Fruit fly (Drosophila melanogaster) whole organism, prepupa: ENCODE results near the gene CG10195.
A peak's percentile ranks its signal among the peaks of the same experiment; 100 is the strongest.

ENCODE experiments used
- CG10669 ChIP-seq: fragments of 200-800 bp; sonication (Bioruptor generic); optimal IDR thresholded peaks from 3 replicates; lab custom pipeline; 2018; ENCODE audit warnings: missing biosample characterization, mild to moderate bottlenecking, missing genetic modification characterization, moderate library complexity
- CG11294 ChIP-seq: fragments of 200-800 bp; sonication (Bioruptor generic); IDR thresholded peaks from 2 replicates; pipeline ENCODE4 v1.3.6; 2022; ENCODE audit warnings: missing biosample characterization, missing genetic modification characterization
- CG11762 ChIP-seq: fragments of 200-800 bp; sonication (Bioruptor generic); optimal IDR thresholded peaks from 3 replicates; lab custom pipeline; 2016; ENCODE audit warnings: missing biosample characterization, missing genetic modification characterization; ENCODE audit not compliant: insufficient read depth
- CG11902 ChIP-seq: fragments of 200-800 bp; sonication (Bioruptor generic); optimal IDR thresholded peaks from 3 replicates; lab custom pipeline; 2016; ENCODE audit warnings: missing biosample characterization, missing genetic modification characterization
- CG15336 ChIP-seq: fragments of 200-800 bp; sonication (Bioruptor generic); IDR thresholded peaks from 2 replicates; pipeline ENCODE4 v1.3.6; 2022; ENCODE audit warnings: missing biosample characterization, missing genetic modification characterization
- CG31627 ChIP-seq: fragments of 200-800 bp; sonication (Bioruptor generic); optimal IDR thresholded peaks from 3 replicates; lab custom pipeline; 2016; ENCODE audit warnings: missing biosample characterization, missing genetic modification characterization
- CG34406 ChIP-seq: fragments of 200-800 bp; sonication (Bioruptor generic); optimal IDR thresholded peaks from 3 replicates; lab custom pipeline; 2016; ENCODE audit warnings: missing biosample characterization, missing genetic modification characterization
- CG3919 ChIP-seq: fragments of 200-800 bp; sonication (Bioruptor generic); optimal IDR thresholded peaks from 3 replicates; lab custom pipeline; 2016; ENCODE audit warnings: missing biosample characterization, missing genetic modification characterization
- CG4318 ChIP-seq: fragments of 200-800 bp; sonication (Bioruptor generic); optimal IDR thresholded peaks from 3 replicates; lab custom pipeline; 2017; ENCODE audit warnings: missing biosample characterization, mild to moderate bottlenecking, missing genetic modification characterization
- CG6792 ChIP-seq: fragments of 200-800 bp; sonication (Bioruptor generic); optimal IDR thresholded peaks from 3 replicates; lab custom pipeline; 2016; ENCODE audit warnings: missing biosample characterization, missing genetic modification characterization
- CG6808 ChIP-seq: fragments of 200-800 bp; sonication (Bioruptor generic); optimal IDR thresholded peaks from 3 replicates; lab custom pipeline; 2017; ENCODE audit warnings: missing biosample characterization, missing genetic modification characterization, mild to moderate bottlenecking, moderate library complexity, missing genetic modification reagents
- CG6854 ChIP-seq: fragments of 200-800 bp; sonication (Bioruptor generic); optimal IDR thresholded peaks from 2 replicates; lab custom pipeline; 2017; ENCODE audit warnings: missing biosample characterization, mild to moderate bottlenecking, missing genetic modification characterization
- CG8119 ChIP-seq: fragments of 200-800 bp; sonication (Bioruptor generic); IDR thresholded peaks from 3 replicates; pipeline ENCODE4 v1.3.6; 2022; ENCODE audit warnings: missing biosample characterization, missing genetic modification characterization
- CG9139 ChIP-seq: fragments of 200-800 bp; sonication (Bioruptor generic); optimal IDR thresholded peaks from 3 replicates; lab custom pipeline; 2017; ENCODE audit warnings: missing biosample characterization, mild to moderate bottlenecking, missing genetic modification characterization
- Eip75B ChIP-seq: fragments of 200-800 bp; sonication (Bioruptor generic); optimal IDR thresholded peaks from 3 replicates; lab custom pipeline; 2016; ENCODE audit warnings: missing biosample characterization, missing genetic modification characterization
- Eip78C ChIP-seq: fragments of 200-800 bp; sonication (Bioruptor generic); peaks from one replicate; lab custom pipeline; 2016; ENCODE audit warnings: missing biosample characterization, missing genetic modification characterization
- Eip93F ChIP-seq: fragments of 200-800 bp; sonication (Bioruptor generic); optimal IDR thresholded peaks from 2 replicates; lab custom pipeline; 2016; ENCODE audit warnings: missing biosample characterization, mild to moderate bottlenecking, missing genetic modification characterization
- Ets21C ChIP-seq: fragments of 200-800 bp; sonication (Bioruptor generic); optimal IDR thresholded peaks from 3 replicates; lab custom pipeline; 2016; ENCODE audit warnings: missing biosample characterization, missing genetic modification characterization
- Ets96B ChIP-seq: fragments of 200-800 bp; optimal IDR thresholded peaks from 2 replicates; lab custom pipeline; 2019; ENCODE audit warnings: missing biosample characterization, mild to moderate bottlenecking, missing genetic modification characterization, moderate library complexity
- Gug ChIP-seq: fragments of 200-800 bp; sonication (Bioruptor generic); IDR thresholded peaks from 2 replicates; pipeline ENCODE4 v1.3.6; 2022; ENCODE audit warnings: missing biosample characterization, missing genetic modification characterization
- Hr38 ChIP-seq: sonication (Bioruptor generic); optimal IDR thresholded peaks from 2 replicates; lab custom pipeline; 2016; ENCODE audit warnings: missing biosample characterization, missing genetic modification characterization
- Hr39 ChIP-seq: fragments of 200-800 bp; sonication (Bioruptor generic); optimal IDR thresholded peaks from 2 replicates; lab custom pipeline; 2016; ENCODE audit warnings: missing biosample characterization, missing genetic modification characterization
- Hr4 ChIP-seq: fragments of 200-800 bp; sonication (Bioruptor generic); optimal IDR thresholded peaks from 3 replicates; lab custom pipeline; 2016; ENCODE audit warnings: missing biosample characterization, missing genetic modification characterization
- Lpt ChIP-seq: fragments of 200-800 bp; sonication (Bioruptor generic); optimal IDR thresholded peaks from 3 replicates; lab custom pipeline; 2016; ENCODE audit warnings: missing biosample characterization, missing genetic modification characterization
- Met ChIP-seq: fragments of 200-800 bp; sonication (Bioruptor generic); optimal IDR thresholded peaks from 3 replicates; lab custom pipeline; 2016; ENCODE audit warnings: missing biosample characterization, missing genetic modification characterization
- OdsH ChIP-seq: fragments of 200-800 bp; sonication (Bioruptor generic); optimal IDR thresholded peaks from 3 replicates; lab custom pipeline; 2016; ENCODE audit warnings: missing biosample characterization, missing genetic modification characterization
- Smox ChIP-seq: fragments of 200-800 bp; sonication (Bioruptor generic); optimal IDR thresholded peaks from 3 replicates; lab custom pipeline; 2016; ENCODE audit warnings: missing biosample characterization, missing genetic modification characterization
- Sox102F ChIP-seq: fragments of 200-800 bp; sonication (Bioruptor generic); optimal IDR thresholded peaks from 2 replicates; lab custom pipeline; 2016; ENCODE audit warnings: missing biosample characterization, mild to moderate bottlenecking, missing genetic modification characterization
- Sox14 ChIP-seq: fragments of 200-800 bp; sonication (Bioruptor generic); optimal IDR thresholded peaks from 3 replicates; lab custom pipeline; 2016; ENCODE audit warnings: missing biosample characterization, missing genetic modification characterization
- achi ChIP-seq: fragments of 200-800 bp; sonication (Bioruptor generic); optimal IDR thresholded peaks from 3 replicates; lab custom pipeline; 2016; ENCODE audit warnings: missing biosample characterization, missing genetic modification characterization
- cyc ChIP-seq: fragments of 200-800 bp; sonication (Bioruptor generic); optimal IDR thresholded peaks from 3 replicates; lab custom pipeline; 2016; ENCODE audit warnings: missing biosample characterization, missing genetic modification characterization
- dac ChIP-seq: fragments of 200-800 bp; sonication (Bioruptor generic); optimal IDR thresholded peaks from 2 replicates; lab custom pipeline; 2017; ENCODE audit warnings: missing biosample characterization, mild to moderate bottlenecking, missing genetic modification characterization
- esn ChIP-seq: fragments of 200-800 bp; sonication (Bioruptor generic); optimal IDR thresholded peaks from 2 replicates; lab custom pipeline; 2016; ENCODE audit warnings: missing biosample characterization, mild to moderate bottlenecking, missing genetic modification characterization, moderate library complexity
- fd59A ChIP-seq: fragments of 200-800 bp; sonication (Bioruptor generic); optimal IDR thresholded peaks from 2 replicates; lab custom pipeline; 2017; ENCODE audit warnings: missing biosample characterization, mild to moderate bottlenecking, missing genetic modification characterization, missing genetic modification reagents
- fd85E ChIP-seq: fragments of 200-800 bp; sonication (Bioruptor generic); optimal IDR thresholded peaks from 3 replicates; lab custom pipeline; 2016; ENCODE audit warnings: missing biosample characterization, missing genetic modification characterization
- lz ChIP-seq: fragments of 200-800 bp; sonication (Bioruptor generic); optimal IDR thresholded peaks from 3 replicates; lab custom pipeline; 2016; ENCODE audit warnings: missing biosample characterization, missing genetic modification characterization
- net ChIP-seq: fragments of 200-800 bp; sonication (Bioruptor generic); optimal IDR thresholded peaks from 3 replicates; lab custom pipeline; 2016; ENCODE audit warnings: missing biosample characterization, missing genetic modification characterization
- pdm3 ChIP-seq: fragments of 200-800 bp; sonication (Bioruptor generic); optimal IDR thresholded peaks from 3 replicates; lab custom pipeline; 2016; ENCODE audit warnings: missing biosample characterization, missing genetic modification characterization
- salr ChIP-seq, 2 experiments: fragments of 200-800 bp; sonication (Bioruptor generic); optimal IDR thresholded peaks; 3 replicates each; lab custom pipeline; 2016 to 2018; ENCODE audit warnings: missing biosample characterization in 2 of 2, missing genetic modification characterization in 2 of 2, mild to moderate bottlenecking in 1 of 2
- topi ChIP-seq: fragments of 200-800 bp; sonication (Bioruptor generic); optimal IDR thresholded peaks from 3 replicates; lab custom pipeline; 2016; ENCODE audit warnings: missing biosample characterization, missing genetic modification characterization
- vri ChIP-seq: fragments of 200-800 bp; sonication (Bioruptor generic); optimal IDR thresholded peaks from 3 replicates; lab custom pipeline; 2016; ENCODE audit warnings: missing biosample characterization, mild to moderate bottlenecking, missing genetic modification characterization

Gene CG10195

DNA sequence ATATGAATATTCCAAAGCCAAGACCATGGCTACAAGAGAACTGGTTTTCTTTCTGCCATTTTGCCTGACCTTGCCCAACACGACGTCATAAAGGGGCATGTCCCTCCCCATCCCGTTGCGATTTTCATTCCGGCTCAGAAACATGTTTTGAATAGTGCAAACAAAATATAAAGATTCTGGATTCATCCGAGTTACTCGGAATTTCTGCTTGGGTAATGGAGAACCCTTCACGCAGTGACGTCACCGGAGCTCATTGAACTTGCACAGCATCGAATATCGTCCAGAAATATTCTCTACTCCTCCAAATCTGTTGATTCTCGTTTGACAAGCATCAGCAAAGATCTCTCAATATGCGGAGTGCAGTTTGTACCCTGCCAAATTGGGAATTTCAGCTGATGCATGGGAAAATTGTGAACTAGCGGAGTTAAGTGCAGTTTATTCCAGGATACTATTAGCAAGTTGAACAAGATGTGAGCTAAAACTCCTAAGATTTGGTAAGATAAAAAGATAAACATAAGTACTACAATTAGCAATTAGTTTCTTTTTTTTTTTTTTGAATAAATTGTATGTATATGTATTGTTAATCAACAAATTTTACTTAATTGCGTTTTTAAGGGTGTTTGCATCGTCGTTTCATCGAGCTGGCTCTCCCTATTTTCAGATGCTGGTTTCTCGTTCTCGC, 30.3 kb downstream of the CG10195 start, which contains the start of gene CG10026 (continued):
- TF ChIP-seq CG15336 (GFP tag; lab: Robert Waterston, UW) (no peak), fd85E (GFP tag; lab: Kevin White, UChicago) (no peak), Hr38 (GFP tag; lab: Kevin White, UChicago) (no peak), Gug (GFP tag; lab: Robert Waterston, UW) (no peak), fd59A (GFP tag; lab: Kevin White, UChicago) (peak; percentile 61), achi (peak; percentile 72), CG6854 (no peak), CG9139 (GFP tag; lab: Kevin White, UChicago) (peak; percentile 13), Sox14 (GFP tag; lab: Kevin White, UChicago) (peak; percentile 60), Hr39 (GFP tag; lab: Kevin White, UChicago) (peak; percentile 27), Hr4 (GFP tag; lab: Kevin White, UChicago) (peak; percentile 40), CG11902 (GFP tag; lab: Kevin White, UChicago) (no peak), cyc (GFP tag; lab: Kevin White, UChicago) (no peak), Eip75B (GFP tag; lab: Kevin White, UChicago) (peak; percentile 23), CG34406 (GFP tag; lab: Kevin White, UChicago) (peak; percentile 44), CG10669 (peak; percentile 63), CG4318 (no peak), Ets96B (peak; percentile 61), esn (GFP tag; lab: Kevin White, UChicago) (peak; percentile 61), Smox (GFP tag; lab: Kevin White, UChicago) (peak; percentile 57)

DNA sequence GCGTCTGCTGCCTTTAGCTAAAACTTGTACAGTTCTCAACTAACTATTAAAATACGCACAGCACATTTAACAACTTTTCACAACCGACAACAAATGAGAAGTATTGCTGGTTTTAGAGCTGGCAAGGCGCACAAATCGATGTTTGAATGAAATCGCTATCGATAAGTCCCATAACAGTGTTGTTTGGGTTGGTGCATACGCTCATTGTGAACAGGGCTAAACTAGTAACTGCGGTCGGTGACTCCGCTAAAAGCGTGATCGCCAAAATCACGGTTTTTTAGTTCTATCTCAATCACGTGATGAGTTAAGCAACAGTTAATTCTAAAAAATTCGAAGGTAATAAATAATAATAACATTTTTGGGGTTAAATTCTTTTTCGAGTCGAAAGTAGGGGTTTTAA, 31.1 kb downstream of the CG10195 start, which contains the start of gene Top2:
Top2 (minus strand) TSS at position 110 of the 400 bp plus-strand sequence.
- TF ChIP-seq Eip78C (no peak), CG31627 (GFP tag; lab: Kevin White, UChicago) (peak; percentile 30), CG9139 (GFP tag; lab: Kevin White, UChicago) (no peak), Hr4 (GFP tag; lab: Kevin White, UChicago) (no peak), CG34406 (GFP tag; lab: Kevin White, UChicago) (no peak), cyc (GFP tag; lab: Kevin White, UChicago) (peak; percentile 27), Sox102F (GFP tag; lab: Kevin White, UChicago) (no peak), esn (GFP tag; lab: Kevin White, UChicago) (peak; percentile 1), Smox (GFP tag; lab: Kevin White, UChicago) (peak; percentile 17), CG8119 (no peak), OdsH (GFP tag; lab: Kevin White, UChicago) (no peak), lz (GFP tag; lab: Kevin White, UChicago) (peak; percentile 33), CG6854 (no peak), Sox14 (GFP tag; lab: Kevin White, UChicago) (peak; percentile 29), pdm3 (GFP tag; lab: Kevin White, UChicago) (no peak), Hr39 (GFP tag; lab: Kevin White, UChicago) (peak; percentile 34), topi (GFP tag; lab: Kevin White, UChicago) (peak; percentile 10), Lpt (GFP tag; lab: Kevin White, UChicago) (no peak)

DNA sequence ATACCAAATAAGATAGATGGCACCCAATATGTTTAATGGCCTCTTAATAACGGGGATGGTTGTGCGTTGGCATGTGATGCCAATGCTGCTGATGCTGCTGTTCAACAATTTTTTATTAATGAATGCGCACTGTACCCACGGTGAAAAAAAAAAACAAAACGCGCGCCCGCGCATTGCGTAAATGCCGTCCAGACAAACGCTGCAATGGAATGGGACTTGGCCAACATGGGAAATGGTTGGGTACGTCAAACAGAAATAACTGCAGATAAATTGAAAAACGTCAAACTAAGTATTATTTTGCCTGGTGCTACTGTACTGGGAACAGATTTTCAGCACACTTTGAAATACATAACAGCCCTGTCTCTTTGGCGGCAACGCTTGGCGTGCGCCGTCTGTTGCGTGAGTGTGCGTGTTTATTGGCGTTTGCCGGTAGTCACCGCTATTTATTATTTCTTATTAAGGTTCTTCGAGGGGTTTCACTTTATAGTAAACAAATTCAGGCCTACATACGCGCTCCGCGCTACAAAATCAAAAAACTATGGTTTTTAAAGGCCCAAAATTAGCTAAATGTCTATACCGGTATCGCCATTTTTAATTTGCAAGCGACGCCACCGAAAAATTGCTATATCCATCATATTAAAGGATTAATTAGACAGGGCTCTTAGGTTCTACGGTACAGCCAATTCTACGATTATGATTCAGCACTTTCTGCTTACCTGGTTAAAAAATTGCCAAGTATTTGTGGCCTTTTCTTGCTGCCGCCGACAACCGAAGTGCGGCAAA, 31.8 kb downstream of the CG10195 start:
- TF ChIP-seq Eip93F (GFP tag; lab: Kevin White, UChicago) (no peak), CG11294 (peak; percentile 18; the same call in 1 of the 2 replicates), Lpt (GFP tag; lab: Kevin White, UChicago) (peak; percentile 9), CG6854 (no peak), dac (GFP tag; lab: Kevin White, UChicago) (peak; percentile 29), CG6808 (GFP tag; lab: Kevin White, UChicago) (peak; percentile 38), pdm3 (GFP tag; lab: Kevin White, UChicago) (peak; percentile 41), Ets21C (GFP tag; lab: Kevin White, UChicago) (no peak), CG11762 (no peak), Met (GFP tag; lab: Kevin White, UChicago) (no peak), esn (GFP tag; lab: Kevin White, UChicago) (peak; percentile 22), CG15336 (GFP tag; lab: Robert Waterston, UW) (peak; percentile 59), CG4318 (no peak), Smox (GFP tag; lab: Kevin White, UChicago) (peak; percentile 30), achi (peak; percentile 49), Hr39 (GFP tag; lab: Kevin White, UChicago) (peak; percentile 17), fd59A (GFP tag; lab: Kevin White, UChicago) (no peak), Eip75B (GFP tag; lab: Kevin White, UChicago) (peak; percentile 45), CG8119 (peak; percentile 72), cyc (GFP tag; lab: Kevin White, UChicago) (peak; percentile 13), salr (GFP tag; optimal IDR thresholded peaks at IDR 0.05; lab: Kevin White, UChicago) (peak in 1 of 2 experiments; percentile 3), CG6792 (GFP tag; lab: Kevin White, UChicago) (peak; percentile 28), CG3919 (GFP tag; lab: Kevin White, UChicago) (peak; percentile 35), vri (GFP tag; lab: Kevin White, UChicago) (no peak), net (GFP tag; lab: Kevin White, UChicago) (peak; percentile 27), topi (GFP tag; lab: Kevin White, UChicago) (peak; percentile 13), fd85E (GFP tag; lab: Kevin White, UChicago) (no peak)
